Worm (Caenorhabditis elegans) whole organism, L3 larva: Measurements from ENCODE around the gene F59H6.14.
A peak's percentile ranks its signal among the peaks of the same experiment; 100 is the strongest.
"Not testable (repeated sequence)": the region's sequence is repeated elsewhere in the genome, so short reads cannot be mapped to it uniquely, and the experiment has no call there.

Experiments used
- ZK546.5 ChIP-seq: sonication (generic microtip); optimal IDR thresholded peaks from 2 replicates; lab custom pipeline; 2017; ENCODE audit warnings: missing biosample characterization, missing genetic modification characterization
- aly-2 ChIP-seq: fragments of 150-350 bp; optimal IDR thresholded peaks from 2 replicates; lab custom pipeline; 2014; ENCODE audit warnings: missing biosample characterization, missing genetic modification characterization
- ceh-28 ChIP-seq: fragments of 150-350 bp; optimal IDR thresholded peaks from 2 replicates; lab custom pipeline; 2014; ENCODE audit warnings: missing biosample characterization, missing genetic modification reagents, missing genetic modification characterization
- ceh-82 ChIP-seq: fragments of 150-350 bp; optimal IDR thresholded peaks from 2 replicates; lab custom pipeline; 2014; ENCODE audit warnings: missing biosample characterization, missing genetic modification characterization
- egl-5 ChIP-seq: fragments of 150-350 bp; optimal IDR thresholded peaks from 2 replicates; lab custom pipeline; 2017; ENCODE audit warnings: missing biosample characterization, missing genetic modification reagents, missing genetic modification characterization, inconsistent platforms
- elt-1 ChIP-seq: fragments of 150-350 bp; optimal IDR thresholded peaks from 2 replicates; lab custom pipeline; 2014; ENCODE audit warnings: missing biosample characterization, missing genetic modification characterization
- elt-2 ChIP-seq: sonication (generic microtip); optimal IDR thresholded peaks from 2 replicates; lab custom pipeline; 2016; ENCODE audit warnings: missing genetic modification reagents, mild to moderate bottlenecking, missing genetic modification characterization, missing compliant biosample characterization
- eor-1 ChIP-seq, 2 experiments: fragments of 150-350 bp; optimal IDR thresholded peaks; 2 replicates each; lab custom pipeline; 2014 to 2018; ENCODE audit warnings: missing biosample characterization in 2 of 2, missing genetic modification characterization in 2 of 2
- fkh-2 ChIP-seq: fragments of 150-350 bp; optimal IDR thresholded peaks from 2 replicates; lab custom pipeline; 2014; ENCODE audit warnings: missing biosample characterization, missing genetic modification reagents, missing genetic modification characterization
- jun-1 ChIP-seq: fragments of 150-350 bp; optimal IDR thresholded peaks from 2 replicates; lab custom pipeline; 2014; ENCODE audit warnings: missing biosample characterization, missing genetic modification reagents, missing genetic modification characterization
- lsy-12 ChIP-seq: sonication (generic microtip); optimal IDR thresholded peaks from 2 replicates; lab custom pipeline; 2016; ENCODE audit warnings: mild to moderate bottlenecking, missing genetic modification characterization, missing compliant biosample characterization
- mml-1 ChIP-seq: fragments of 150-350 bp; sonication (generic microtip); optimal IDR thresholded peaks from 3 replicates; lab custom pipeline; 2014; ENCODE audit warnings: missing biosample characterization, missing genetic modification characterization
- nfya-1 ChIP-seq: sonication (generic microtip); optimal IDR thresholded peaks from 2 replicates; lab custom pipeline; 2017; ENCODE audit warnings: missing genetic modification characterization, mild to moderate bottlenecking, missing compliant biosample characterization, antibody characterized with exemption, moderate library complexity; ENCODE audit not compliant: insufficient read depth
- nhr-11 ChIP-seq: fragments of 150-350 bp; optimal IDR thresholded peaks from 2 replicates; lab custom pipeline; 2014; ENCODE audit warnings: missing biosample characterization, missing genetic modification characterization
- nhr-25 ChIP-seq: sonication (generic microtip); optimal IDR thresholded peaks from 2 replicates; lab custom pipeline; 2017; ENCODE audit warnings: missing biosample characterization, missing genetic modification characterization
- nhr-28 ChIP-seq: fragments of 150-350 bp; optimal IDR thresholded peaks from 2 replicates; lab custom pipeline; 2014; ENCODE audit warnings: missing biosample characterization, missing genetic modification characterization
- nhr-43 ChIP-seq: sonication (generic microtip); optimal IDR thresholded peaks from 2 replicates; lab custom pipeline; 2016; ENCODE audit warnings: mild to moderate bottlenecking, missing genetic modification characterization, missing compliant biosample characterization; ENCODE audit not compliant: poor library complexity, severe bottlenecking
- nhr-76 ChIP-seq: fragments of 150-350 bp; sonication (generic microtip); optimal IDR thresholded peaks from 5 replicates; lab custom pipeline; 2014; ENCODE audit warnings: missing biosample characterization, missing genetic modification characterization
- nhr-77 ChIP-seq: fragments of 150-350 bp; optimal IDR thresholded peaks from 2 replicates; lab custom pipeline; 2014; ENCODE audit warnings: missing biosample characterization, missing genetic modification characterization
- pha-4 ChIP-seq: fragments of 150-350 bp; optimal IDR thresholded peaks from 2 replicates; lab custom pipeline; 2014; ENCODE audit warnings: missing biosample characterization, missing genetic modification reagents, missing genetic modification characterization
- pqm-1 ChIP-seq: fragments of 150-350 bp; optimal IDR thresholded peaks from 2 replicates; lab custom pipeline; 2017; ENCODE audit warnings: missing biosample characterization, missing genetic modification characterization, inconsistent platforms
- sea-2 ChIP-seq: fragments of 150-350 bp; sonication (generic microtip); optimal IDR thresholded peaks from 4 replicates; lab custom pipeline; 2014; ENCODE audit warnings: missing biosample characterization, missing genetic modification reagents, missing genetic modification characterization
- snpc-4 ChIP-seq: fragments of 150-350 bp; optimal IDR thresholded peaks from 2 replicates; lab custom pipeline; 2014; ENCODE audit warnings: missing biosample characterization, missing genetic modification characterization
- unc-39 ChIP-seq: sonication (generic microtip); optimal IDR thresholded peaks from 4 replicates; lab custom pipeline; 2017; ENCODE audit warnings: missing biosample characterization, missing genetic modification characterization
- unc-62 ChIP-seq: fragments of 150-350 bp; sonication (generic microtip); optimal IDR thresholded peaks from 4 replicates; lab custom pipeline; 2014; ENCODE audit warnings: missing biosample characterization, missing genetic modification reagents, missing genetic modification characterization
- zag-1 ChIP-seq: fragments of 150-350 bp; optimal IDR thresholded peaks from 2 replicates; lab custom pipeline; 2014; ENCODE audit warnings: missing biosample characterization, missing genetic modification characterization
- ztf-11 ChIP-seq: fragments of 150-350 bp; optimal IDR thresholded peaks from 2 replicates; lab custom pipeline; 2014; ENCODE audit warnings: missing biosample characterization, missing genetic modification characterization
- ztf-4 ChIP-seq: fragments of 150-350 bp; optimal IDR thresholded peaks from 2 replicates; lab custom pipeline; 2014; ENCODE audit warnings: missing biosample characterization, missing genetic modification characterization

F59H6.14 gene

DNA sequence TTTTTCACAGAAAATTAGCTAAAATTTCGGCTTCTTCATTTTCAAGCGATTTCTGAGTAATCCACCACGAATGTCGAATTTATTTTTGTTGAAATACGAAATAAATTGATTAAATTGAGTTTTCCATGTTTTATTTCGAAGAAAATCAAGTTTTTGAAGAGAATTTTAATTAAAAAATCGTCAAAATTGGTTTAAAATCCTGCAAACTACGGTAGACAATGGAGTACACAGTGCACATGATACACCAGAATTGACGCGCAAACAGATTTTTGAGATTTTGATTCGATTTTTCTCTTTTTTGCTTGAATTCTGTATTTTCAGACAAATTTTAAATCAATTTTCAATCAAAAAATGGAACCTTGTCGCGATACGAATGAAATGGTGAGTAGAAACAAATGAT is at the start of gene F59H6.14:
TSS of gene F59H6.14 (plus strand) at position 301 of the 400 bp plus-strand sequence.
- no peak for TF ChIP-seq ceh-28 (tag; lab: Kevin White, UChicago)
- no peak for TF ChIP-seq zag-1 (tag; lab: Kevin White, UChicago)
- TF ChIP-seq, all 47 proteins: peak for 0

DNA sequence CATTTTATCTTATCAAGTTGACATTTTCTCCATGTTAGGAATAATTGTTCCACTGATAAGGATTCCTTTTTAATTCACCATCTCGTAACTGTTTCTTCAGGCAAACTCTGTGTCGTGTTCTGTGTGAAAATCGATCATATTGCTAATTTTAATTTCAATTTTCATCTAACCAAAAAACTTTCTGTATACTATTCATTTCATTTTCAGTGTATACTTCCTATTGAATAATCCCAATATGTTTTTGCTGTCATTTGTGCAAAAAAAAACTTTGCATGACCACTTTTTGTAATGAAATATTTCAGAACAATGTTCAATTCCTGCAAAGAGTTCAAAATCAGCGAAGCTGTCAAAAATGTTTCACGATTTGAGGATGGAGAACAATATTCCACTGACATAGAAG is 46.4 kb upstream of the F59H6.14 start, which contains the start of gene Y16E11A.4:
TSS of gene Y16E11A.4 (plus strand) at position 301 of the 400 bp plus-strand sequence.
- TF ChIP-seq sea-2 (GFP tag; lab: Kevin White, UChicago) (no peak), elt-2 (tag; lab: Kevin White, UChicago) (peak; percentile 26), ztf-11 (tag; lab: Kevin White, UChicago) (no peak)

DNA sequence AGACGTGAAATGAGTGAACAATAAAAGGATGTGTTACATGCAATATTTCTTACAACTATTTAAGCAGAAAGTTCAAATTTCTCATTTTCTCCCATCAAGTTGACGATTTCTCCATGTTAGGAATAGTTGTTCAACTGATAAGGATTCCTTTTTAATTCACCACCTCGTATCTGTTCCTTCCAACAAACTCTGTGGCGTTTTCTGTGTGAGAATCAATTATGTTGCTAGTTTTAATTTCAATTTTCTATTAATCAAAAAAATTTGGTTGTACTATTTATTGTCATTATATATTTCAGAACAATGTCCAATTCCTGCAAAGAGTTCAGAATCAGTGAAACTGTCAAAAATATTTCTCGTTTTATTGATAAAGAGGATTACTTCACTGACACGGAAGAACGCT is 44.4 kb upstream of the F59H6.14 start, which contains the start of gene math-44:
TSS of gene math-44 (plus strand) at position 301 of the 400 bp plus-strand sequence.
- no peak for TF ChIP-seq eor-1 (tag; optimal IDR thresholded peaks at IDR 0.05; lab: Kevin White, UChicago)
- TF ChIP-seq snpc-4 (tag; lab: Kevin White, UChicago), result no peak
- TF ChIP-seq elt-2 (tag; lab: Kevin White, UChicago), result peak; percentile 22

DNA sequence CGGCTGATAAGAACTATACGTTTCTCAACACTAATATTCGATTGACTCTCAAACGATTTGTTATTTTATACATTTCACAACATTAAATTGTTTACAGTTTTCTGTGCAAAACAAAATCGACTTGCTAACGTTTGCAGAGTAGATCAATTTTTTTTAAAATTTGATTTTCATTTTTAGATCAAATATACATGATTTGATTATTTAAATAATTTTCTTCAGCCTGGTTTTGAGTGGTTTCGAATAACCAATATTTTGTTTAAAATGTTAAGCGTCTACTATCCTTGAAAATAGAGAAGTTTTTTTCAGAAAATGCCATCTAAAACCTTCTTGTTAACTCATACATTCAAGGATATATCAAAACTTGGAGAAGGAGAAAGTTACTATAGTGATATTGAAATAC is 39.6 kb upstream of the F59H6.14 start, which contains the start of gene math-21:
TSS of gene math-21 (plus strand) at position 301 of the 400 bp plus-strand sequence.
- TF ChIP-seq ceh-28 (tag; lab: Kevin White, UChicago) (no peak), mml-1 (tag; lab: Kevin White, UChicago) (no peak), unc-39 (tag; lab: Kevin White, UChicago) (no peak), ceh-82 (tag; lab: Kevin White, UChicago) (no peak), nhr-28 (tag; lab: Kevin White, UChicago) (no peak), elt-1 (tag; lab: Kevin White, UChicago) (no peak), lsy-12 (tag; lab: Kevin White, UChicago) (no peak), egl-5 (tag; lab: Kevin White, UChicago) (no peak), nfya-1 (no peak), snpc-4 (tag; lab: Kevin White, UChicago) (no peak)
- TF ChIP-seq, all 47 proteins: peak for 0

DNA sequence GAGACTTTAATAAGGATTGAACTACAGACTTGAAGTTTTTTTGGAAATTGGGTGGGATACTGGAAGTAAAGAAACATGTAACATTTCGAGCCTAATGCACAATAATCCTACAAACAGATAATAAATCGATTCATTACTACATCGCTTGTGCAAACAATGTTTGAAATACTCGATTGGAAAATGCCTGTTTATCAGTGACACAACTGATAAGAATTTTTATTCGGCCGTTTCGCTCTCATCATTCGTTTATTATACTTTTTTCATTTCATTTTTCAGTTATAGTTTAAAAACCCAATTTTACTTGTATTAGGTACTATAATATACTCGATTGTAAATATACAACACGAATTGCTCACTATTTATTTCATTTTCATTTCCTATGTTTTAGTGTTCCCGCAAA is 37.6 kb upstream of the F59H6.14 start:
- TF ChIP-seq pha-4 (tag; lab: Kevin White, UChicago), result peak; percentile 34
- peak; percentile 57 for TF ChIP-seq pqm-1 (tag; lab: Kevin White, UChicago)
- no peak for TF ChIP-seq nhr-43 (tag; lab: Kevin White, UChicago)
- peak; percentile 8 for TF ChIP-seq jun-1 (tag; lab: Kevin White, UChicago)
- no peak for TF ChIP-seq nhr-25 (tag; lab: Kevin White, UChicago)
- peak; percentile 27 for TF ChIP-seq nhr-11
- TF ChIP-seq elt-2 (tag; lab: Kevin White, UChicago), result peak; percentile 83
- no peak for TF ChIP-seq lsy-12 (tag; lab: Kevin White, UChicago)

DNA sequence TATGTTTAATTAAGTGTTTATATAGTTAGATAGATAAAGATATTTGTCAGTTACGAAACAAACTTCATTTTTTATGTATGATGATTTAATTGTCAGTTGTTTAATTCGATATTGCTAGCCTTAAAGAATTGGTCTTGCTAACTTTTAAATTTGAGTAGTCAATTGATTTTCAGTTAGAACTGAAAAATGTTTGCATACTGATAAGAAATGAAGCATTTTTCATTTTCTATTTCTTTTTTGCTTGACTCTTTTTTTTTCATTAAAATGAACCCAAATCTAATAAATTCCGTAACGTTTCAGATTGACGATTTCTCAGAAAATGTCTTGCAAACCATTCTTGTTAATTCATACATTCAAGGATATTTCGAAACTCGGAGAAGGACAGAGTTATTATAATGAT is 37.1 kb upstream of the F59H6.14 start, which contains the start of gene math-20:
TSS of gene math-20 (plus strand) at position 301 of the 400 bp plus-strand sequence.
- TF ChIP-seq nhr-25 (tag; lab: Kevin White, UChicago), result no peak
- no peak for TF ChIP-seq aly-2 (tag; lab: Kevin White, UChicago)
- TF ChIP-seq nhr-76 (tag; lab: Kevin White, UChicago), result no peak
- no peak for TF ChIP-seq ztf-4
- no peak for TF ChIP-seq unc-62 (GFP tag; lab: Kevin White, UChicago)
- TF ChIP-seq nhr-77 (tag; lab: Kevin White, UChicago), result no peak
- no peak for TF ChIP-seq fkh-2

DNA sequence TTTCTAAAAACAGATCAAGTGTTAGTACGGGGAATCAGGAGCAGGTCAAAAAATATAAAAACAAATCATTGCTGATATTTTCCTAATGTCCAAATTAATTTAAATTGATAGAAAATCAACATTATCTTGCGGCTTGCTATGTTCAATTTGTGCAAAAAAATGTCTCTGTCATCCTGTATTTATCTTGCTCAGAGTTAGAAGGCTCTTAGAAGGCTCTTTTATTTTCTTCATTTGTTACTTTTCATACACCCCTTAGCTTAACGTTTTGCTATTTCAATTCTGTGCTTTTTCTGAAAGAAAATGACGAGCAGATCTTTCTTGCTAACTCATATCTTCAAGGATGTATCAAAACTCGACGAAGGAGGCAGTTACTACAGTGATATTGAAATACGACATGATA is 34.8 kb upstream of the F59H6.14 start, which contains the start of gene math-19:
TSS of gene math-19 (plus strand) at position 301 of the 400 bp plus-strand sequence.
- not testable (repeated sequence) for TF ChIP-seq ZK546.5; nhr-25 (tag; lab: Kevin White, UChicago); pqm-1 (tag; lab: Kevin White, UChicago)
